Worm (Caenorhabditis elegans) whole organism, midembryonic: Measurements from ENCODE around the gene ddx-19.

ENCODE experiments used
- T22C8.4 ChIP-seq: fragments of 200-800 bp; sonication (Bioruptor generic); IDR thresholded peaks from 2 replicates; pipeline ENCODE4 v1.3.6; 2022; ENCODE audit warnings: missing genetic modification characterization, missing compliant biosample characterization
- cog-1 ChIP-seq: sonication (generic microtip); optimal IDR thresholded peaks from 2 replicates; lab custom pipeline; 2016; ENCODE audit warnings: missing genetic modification characterization, missing compliant biosample characterization
- flt-1 ChIP-seq: fragments of 200-800 bp; sonication (Bioruptor generic); IDR thresholded peaks from 2 replicates; pipeline ENCODE4 v1.3.6; 2022; ENCODE audit warnings: missing genetic modification characterization, missing compliant biosample characterization
- klf-2 ChIP-seq: fragments of 200-800 bp; sonication (Bioruptor generic); conservative IDR thresholded peaks from 2 replicates; pipeline ENCODE4 v1.3.6; 2022; ENCODE audit warnings: missing genetic modification reagents, missing genetic modification characterization, missing compliant biosample characterization
- med-1 ChIP-seq: sonication (generic microtip); optimal IDR thresholded peaks from 2 replicates; lab custom pipeline; 2017; ENCODE audit warnings: missing genetic modification characterization, mild to moderate bottlenecking, missing compliant biosample characterization, antibody characterized with exemption, missing genetic modification reagents; ENCODE audit not compliant: insufficient read depth
- ref-1 ChIP-seq: fragments of 200-800 bp; sonication (Bioruptor generic); conservative IDR thresholded peaks from 2 replicates; pipeline ENCODE4 v1.3.6; 2022; ENCODE audit warnings: missing genetic modification reagents, missing genetic modification characterization, missing compliant biosample characterization
- tab-1 ChIP-seq: fragments of 200-800 bp; sonication (Bioruptor generic); IDR thresholded peaks from 2 replicates; pipeline ENCODE4 v1.3.6; 2022; ENCODE audit warnings: missing genetic modification characterization, missing compliant biosample characterization
- ztf-23 ChIP-seq: fragments of 200-800 bp; sonication (Bioruptor generic); IDR thresholded peaks from 2 replicates; pipeline ENCODE4 v1.3.6; 2022; ENCODE audit warnings: missing genetic modification reagents, missing genetic modification characterization, missing compliant biosample characterization
- ztf-29 ChIP-seq: fragments of 200-800 bp; sonication (Bioruptor generic); IDR thresholded peaks from 2 replicates; pipeline ENCODE4 v1.3.6; 2022; ENCODE audit warnings: missing genetic modification reagents, missing genetic modification characterization, missing compliant biosample characterization

Gene ddx-19

ce11 chrII:8884262-8884949 is at the start of gene ddx-19, which contains the start of gene T07D4.5:
TSS of gene ddx-19 (plus strand) at chrII:8884899.
TSS of gene T07D4.5 (minus strand) at chrII:8884332.
- TF ChIP-seq med-1 (no peak), ref-1 (no peak), ztf-29 (GFP tag; lab: Robert Waterston, UW) (no peak), cog-1 (tag; lab: Kevin White, UChicago) (no peak), ztf-23 (GFP tag; lab: Robert Waterston, UW) (no peak), tab-1 (GFP tag; lab: Robert Waterston, UW) (no peak), T22C8.4 (GFP tag; lab: Robert Waterston, UW) (no peak), klf-2 (no peak)

- TF ChIP-seq ref-1 (no peak), ztf-29 (GFP tag; lab: Robert Waterston, UW) (no peak), cog-1 (tag; lab: Kevin White, UChicago) (no peak), ztf-23 (GFP tag; lab: Robert Waterston, UW) (no peak), klf-2 (no peak), med-1 (no peak), flt-1 (GFP tag; lab: Robert Waterston, UW) (no peak), T22C8.4 (GFP tag; lab: Robert Waterston, UW) (no peak), tab-1 (GFP tag; lab: Robert Waterston, UW) (no peak)
These were observed 48.8 kb upstream of the ddx-19 start, which contains the start of gene F46C5.4 for ce11 chrII:8835857-8836256. TSS of gene F46C5.4 (plus strand) at chrII:8836078.

DNA sequence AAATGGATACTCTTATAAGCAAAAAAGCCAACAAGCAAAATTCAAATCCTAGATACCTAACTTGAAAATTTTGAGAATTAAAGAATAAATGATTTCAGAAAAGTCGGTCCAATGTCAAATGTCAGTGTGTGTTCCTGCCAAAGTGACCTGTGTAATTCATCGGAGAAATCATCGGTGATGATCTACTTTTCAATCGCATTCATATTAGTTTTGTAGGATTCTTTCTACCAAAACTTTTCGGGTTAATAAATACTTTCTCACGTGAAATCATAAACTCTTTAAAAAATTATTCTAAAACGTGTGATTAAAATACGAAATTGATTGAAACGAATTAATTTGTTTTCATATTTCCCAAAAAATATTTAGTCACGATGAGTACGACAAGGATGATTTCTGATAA is 45.7 kb upstream of the ddx-19 start, which contains the start of gene F46C5.7:
TSS of gene F46C5.7 (plus strand) at position 301 of the 400 bp plus-strand sequence.
- TF ChIP-seq ztf-23 (GFP tag; lab: Robert Waterston, UW) (no peak), cog-1 (tag; lab: Kevin White, UChicago) (no peak), T22C8.4 (GFP tag; lab: Robert Waterston, UW) (no peak), ref-1 (no peak), tab-1 (GFP tag; lab: Robert Waterston, UW) (no peak), ztf-29 (GFP tag; lab: Robert Waterston, UW) (no peak), flt-1 (GFP tag; lab: Robert Waterston, UW) (no peak), med-1 (no peak), klf-2 (no peak)

DNA sequence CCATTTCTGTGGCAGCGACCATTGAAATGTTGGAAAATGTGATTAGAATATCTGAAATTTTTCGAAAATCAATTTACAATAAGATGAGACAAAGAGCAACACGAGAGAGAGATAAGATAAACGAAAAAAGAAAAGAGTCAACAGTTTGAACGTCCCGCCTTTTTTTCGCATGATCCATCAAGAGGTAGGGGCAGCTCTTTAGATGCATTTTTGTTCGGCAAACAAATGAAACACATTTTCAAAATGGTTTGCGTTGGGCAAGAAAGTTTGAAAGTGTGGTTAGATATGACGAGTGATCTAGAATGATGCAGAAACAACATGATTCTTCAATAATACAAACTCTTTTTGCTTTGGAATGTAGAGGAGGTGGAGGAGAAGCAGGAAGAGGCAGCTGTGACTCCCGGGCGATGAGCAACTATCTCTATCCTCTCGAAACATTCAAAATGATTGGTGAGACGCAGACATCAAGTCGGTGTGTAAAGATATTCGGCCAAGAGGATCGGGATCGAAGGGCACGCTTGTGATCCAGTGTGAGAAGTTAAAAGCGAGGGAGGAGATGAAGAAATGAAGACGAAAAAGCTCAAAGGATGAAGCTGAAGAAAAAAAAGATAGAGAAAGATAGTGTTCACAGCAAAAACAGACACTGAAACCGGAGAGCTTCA is 40.1 kb upstream of the ddx-19 start, which contains the start of gene F46C5.6:
TSS of gene F46C5.6 (minus strand) at position 51 of the 662 bp plus-strand sequence.
- TF ChIP-seq klf-2 (no peak), T22C8.4 (GFP tag; lab: Robert Waterston, UW) (no peak), cog-1 (tag; lab: Kevin White, UChicago) (no peak), med-1 (no peak), ztf-23 (GFP tag; lab: Robert Waterston, UW) (no peak), ref-1 (no peak), ztf-29 (GFP tag; lab: Robert Waterston, UW) (no peak), flt-1 (GFP tag; lab: Robert Waterston, UW) (no peak), tab-1 (GFP tag; lab: Robert Waterston, UW) (no peak)

DNA sequence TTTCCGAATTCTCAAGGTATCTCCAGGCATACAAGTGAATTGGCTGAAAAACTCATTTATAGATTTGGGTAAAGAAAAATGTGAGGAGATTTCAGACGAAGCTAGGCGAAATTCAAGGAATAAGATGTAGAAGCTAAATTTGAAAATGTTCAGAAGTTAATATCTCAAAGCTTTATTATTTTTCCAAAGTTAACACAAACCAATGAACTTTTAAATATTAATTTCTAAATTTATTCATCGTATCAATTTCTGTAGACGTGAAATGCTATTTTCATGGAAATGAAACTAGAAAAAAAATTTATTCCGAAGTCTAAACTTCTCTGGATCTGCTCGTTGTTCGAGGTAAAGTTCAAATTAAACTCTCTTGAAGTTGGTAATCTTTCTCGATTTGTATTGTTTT is 39.4 kb upstream of the ddx-19 start, which contains the start of gene agxt-1:
TSS of gene agxt-1 (plus strand) at position 301 of the 400 bp plus-strand sequence.
- no peak for TF ChIP-seq ref-1
- TF ChIP-seq med-1: no peak
- TF ChIP-seq cog-1 (tag; lab: Kevin White, UChicago): no peak
- no peak for TF ChIP-seq flt-1 (GFP tag; lab: Robert Waterston, UW)
- TF ChIP-seq T22C8.4 (GFP tag; lab: Robert Waterston, UW): no peak
- no peak for TF ChIP-seq ztf-29 (GFP tag; lab: Robert Waterston, UW)
- TF ChIP-seq tab-1 (GFP tag; lab: Robert Waterston, UW): no peak
- no peak for TF ChIP-seq klf-2
- no peak for TF ChIP-seq ztf-23 (GFP tag; lab: Robert Waterston, UW)

DNA sequence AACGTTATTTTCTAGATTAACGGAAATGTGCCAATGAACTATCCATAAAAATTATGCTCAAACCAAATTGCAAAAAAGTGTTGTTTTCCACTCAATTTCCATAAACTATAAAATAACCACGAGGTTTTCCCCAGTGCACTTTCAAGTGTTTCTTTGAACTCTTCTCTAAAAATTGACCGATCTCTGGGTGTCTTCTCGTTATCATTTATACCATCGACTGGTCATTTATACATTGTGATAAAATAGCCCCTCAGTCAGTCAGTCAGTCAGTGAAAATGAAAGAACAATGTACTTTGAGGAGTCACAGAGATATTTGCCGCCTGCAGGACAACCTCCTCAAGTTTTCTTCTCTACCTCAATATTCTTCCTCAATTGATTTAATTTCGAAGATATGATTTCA is 38.8 kb upstream of the ddx-19 start:
- TF ChIP-seq klf-2: no peak
- no peak for TF ChIP-seq ztf-23 (GFP tag; lab: Robert Waterston, UW)
- no peak for TF ChIP-seq ref-1
- no peak for TF ChIP-seq ztf-29 (GFP tag; lab: Robert Waterston, UW)
- no peak for TF ChIP-seq cog-1 (tag; lab: Kevin White, UChicago)
- TF ChIP-seq tab-1 (GFP tag; lab: Robert Waterston, UW): no peak
- no peak for TF ChIP-seq med-1
- TF ChIP-seq T22C8.4 (GFP tag; lab: Robert Waterston, UW): no peak
- no peak for TF ChIP-seq flt-1 (GFP tag; lab: Robert Waterston, UW)

ce11 chrII:8848984-8849383 is 35.7 kb upstream of the ddx-19 start:
- TF ChIP-seq flt-1 (GFP tag; lab: Robert Waterston, UW) (no peak), tab-1 (GFP tag; lab: Robert Waterston, UW) (no peak), ztf-23 (GFP tag; lab: Robert Waterston, UW) (no peak), ref-1 (no peak)

DNA sequence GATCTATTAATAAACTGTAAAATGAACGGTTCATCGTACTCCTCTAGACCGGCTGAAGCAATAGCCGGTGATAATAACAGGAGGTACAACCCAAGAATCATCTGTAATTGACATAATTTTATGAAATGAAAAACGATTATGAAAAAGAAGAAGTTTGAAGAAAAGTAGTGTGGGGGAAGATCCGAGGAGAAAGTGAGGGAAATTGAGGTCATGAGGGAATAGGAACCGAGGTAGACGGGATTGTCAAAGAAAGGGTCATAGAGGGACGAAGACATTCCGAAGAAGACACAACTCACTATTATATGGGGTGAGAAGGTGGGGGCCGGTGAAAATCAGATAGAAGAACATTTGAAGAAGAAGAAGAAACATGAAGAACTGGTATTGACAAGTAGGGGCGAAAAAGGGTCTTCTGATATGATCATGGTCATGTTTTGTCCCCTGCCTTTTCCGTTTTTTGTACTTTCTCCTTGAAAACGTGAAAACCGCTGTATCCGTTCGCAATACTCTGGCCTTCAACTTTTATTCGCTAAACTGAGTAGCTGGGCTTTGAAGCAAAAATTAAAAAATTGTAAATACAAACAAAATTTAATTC is 32.6 kb upstream of the ddx-19 start, which contains the start of gene oac-46:
TSS of gene oac-46 (minus strand) at position 101 of the 592 bp plus-strand sequence.
- TF ChIP-seq tab-1 (GFP tag; lab: Robert Waterston, UW) (no peak), ztf-29 (GFP tag; lab: Robert Waterston, UW) (no peak), flt-1 (GFP tag; lab: Robert Waterston, UW) (no peak), med-1 (no peak), ztf-23 (GFP tag; lab: Robert Waterston, UW) (no peak), cog-1 (tag; lab: Kevin White, UChicago) (no peak), ref-1 (no peak), klf-2 (no peak), T22C8.4 (GFP tag; lab: Robert Waterston, UW) (no peak)

DNA sequence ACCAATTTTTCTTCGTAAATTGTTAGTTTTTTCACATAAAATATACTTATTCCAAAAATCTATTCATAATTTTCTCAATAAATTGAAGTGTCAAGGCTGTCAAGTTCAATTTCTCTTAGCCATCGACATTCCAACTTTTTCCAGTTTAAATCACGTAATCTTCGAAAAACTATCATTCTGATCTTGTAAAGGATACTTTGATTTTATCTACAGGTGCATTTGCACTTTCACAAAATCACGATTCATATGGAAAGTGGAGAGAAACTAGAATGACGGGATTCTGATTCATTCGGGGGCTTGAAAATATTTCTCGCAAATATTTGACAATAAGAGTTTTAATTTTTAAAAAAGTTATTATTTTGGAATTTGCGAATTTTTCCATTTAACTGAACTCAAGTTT is 31.5 kb upstream of the ddx-19 start:
- no peak for TF ChIP-seq klf-2
- no peak for TF ChIP-seq ztf-23 (GFP tag; lab: Robert Waterston, UW)
- no peak for TF ChIP-seq med-1
- no peak for TF ChIP-seq flt-1 (GFP tag; lab: Robert Waterston, UW)
- TF ChIP-seq ztf-29 (GFP tag; lab: Robert Waterston, UW): no peak
